Fruit fly (Drosophila melanogaster) whole organism: ENCODE results near the gene CG18744.

Source experiments
- EcR ChIP-seq, 2 experiments: fragments of >200 bp; optimal IDR thresholded peaks; 2 replicates each; lab custom pipeline; 2017; ENCODE audit warnings: missing biosample characterization in 2 of 2, missing genetic modification characterization in 2 of 2, missing genetic modification reagents in 2 of 2
- usp ChIP-seq: fragments of >200 bp; optimal IDR thresholded peaks from 2 replicates; lab custom pipeline; 2017; ENCODE audit warnings: missing biosample characterization, missing genetic modification characterization, mixed read lengths

DNA sequence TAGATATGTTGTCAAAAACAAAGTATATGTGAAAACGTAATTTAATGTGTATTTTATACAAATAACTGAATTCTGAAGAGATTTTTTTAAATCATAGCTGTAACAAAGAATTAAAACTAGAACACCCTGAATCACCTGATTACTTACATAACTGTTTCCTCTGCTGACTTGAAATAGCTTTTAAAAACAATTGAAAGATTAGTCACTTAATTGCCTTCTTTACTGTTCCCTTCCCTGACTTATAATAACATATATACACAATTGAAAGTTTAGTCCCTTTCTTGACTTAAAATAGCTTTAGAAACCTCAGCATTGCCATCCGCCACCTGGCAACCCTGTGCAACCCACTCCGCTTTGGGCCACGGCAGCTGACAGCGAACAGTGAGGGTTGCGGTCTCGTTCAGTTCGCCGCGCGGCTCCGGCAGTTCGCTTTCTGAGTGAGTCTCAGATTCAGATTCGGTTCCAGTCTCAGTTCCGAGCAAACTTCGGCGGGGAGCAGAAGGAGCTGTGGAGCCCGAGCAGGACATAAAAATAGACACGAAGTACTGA is 15.5 kb upstream of the CG18744 start, which contains the start of gene CG34384:
- no peak for TF ChIP-seq usp (GFP tag; lab: Kevin White, UChicago)
- TF ChIP-seq EcR (GFP tag; optimal IDR thresholded peaks at IDR 0.05; lab: Kevin White, UChicago) = no peak
